Fruit fly (Drosophila melanogaster) whole organism, adult: Measurements from ENCODE around the gene stas.

Experiments used
- CG11617 ChIP-seq: fragments of 200-800 bp; sonication (Bioruptor generic); optimal IDR thresholded peaks from 2 replicates; lab custom pipeline; 2017; ENCODE audit warnings: mild to moderate bottlenecking, missing biosample characterization, missing genetic modification reagents, missing genetic modification characterization
- CG12768 ChIP-seq: fragments of 200-800 bp; sonication (Bioruptor generic); optimal IDR thresholded peaks from 2 replicates; lab custom pipeline; 2017; ENCODE audit warnings: missing biosample characterization, missing genetic modification characterization, mild to moderate bottlenecking, moderate library complexity, missing genetic modification reagents
- CG14711 ChIP-seq: fragments of 200-800 bp; sonication (Bioruptor generic); optimal IDR thresholded peaks from 2 replicates; lab custom pipeline; 2018; ENCODE audit warnings: missing biosample characterization, mild to moderate bottlenecking, missing genetic modification characterization, moderate library complexity
- CG1620 ChIP-seq: fragments of 200-800 bp; sonication (Bioruptor generic); optimal IDR thresholded peaks from 2 replicates; lab custom pipeline; 2016; ENCODE audit warnings: missing biosample characterization, missing genetic modification characterization
- CG33017 ChIP-seq: fragments of 200-800 bp; sonication (Bioruptor generic); optimal IDR thresholded peaks from 2 replicates; lab custom pipeline; 2018; ENCODE audit warnings: missing biosample characterization, mild to moderate bottlenecking, missing genetic modification characterization, moderate library complexity
- CG5204 ChIP-seq: fragments of 200-800 bp; sonication (Bioruptor generic); optimal IDR thresholded peaks from 2 replicates; lab custom pipeline; 2016; ENCODE audit warnings: missing biosample characterization, missing genetic modification characterization
- CG7045 ChIP-seq: fragments of 200-800 bp; sonication (Bioruptor generic); optimal IDR thresholded peaks from 2 replicates; lab custom pipeline; 2017; ENCODE audit warnings: missing biosample characterization, mild to moderate bottlenecking, missing genetic modification characterization
- CG7101 ChIP-seq: fragments of 200-800 bp; sonication (Bioruptor generic); optimal IDR thresholded peaks from 2 replicates; lab custom pipeline; 2018; ENCODE audit warnings: missing biosample characterization, mild to moderate bottlenecking, missing genetic modification characterization, moderate library complexity
- Clk ChIP-seq: fragments of 200-800 bp; sonication (Bioruptor generic); optimal IDR thresholded peaks from 2 replicates; lab custom pipeline; 2017; ENCODE audit warnings: missing biosample characterization, missing genetic modification characterization
- Crg-1 ChIP-seq: fragments of 200-800 bp; sonication (Bioruptor generic); optimal IDR thresholded peaks from 2 replicates; lab custom pipeline; 2016; ENCODE audit warnings: missing biosample characterization, missing genetic modification characterization
- Hr96 ChIP-seq: fragments of 200-800 bp; sonication (Bioruptor generic); optimal IDR thresholded peaks from 2 replicates; lab custom pipeline; 2016; ENCODE audit warnings: missing biosample characterization, missing genetic modification characterization
- Mnt ChIP-seq: fragments of 200-800 bp; sonication (Bioruptor generic); optimal IDR thresholded peaks from 2 replicates; lab custom pipeline; 2016; ENCODE audit warnings: missing biosample characterization, mild to moderate bottlenecking, missing genetic modification characterization
- bab1 ChIP-seq: fragments of 200-800 bp; sonication (Bioruptor generic); optimal IDR thresholded peaks from 3 replicates; lab custom pipeline; 2019; ENCODE audit warnings: missing biosample characterization, mild to moderate bottlenecking, missing genetic modification characterization, moderate library complexity
- cic ChIP-seq: fragments of 200-800 bp; sonication (Bioruptor generic); optimal IDR thresholded peaks from 2 replicates; lab custom pipeline; 2017; ENCODE audit warnings: missing biosample characterization, mild to moderate bottlenecking, missing genetic modification characterization, moderate library complexity
- cnc ChIP-seq, 2 experiments: fragments of >200 bp; optimal IDR thresholded peaks; 2 replicates each; lab custom pipeline; 2017
- kay ChIP-seq: fragments of 200-800 bp; sonication (Bioruptor generic); peaks from one replicate; lab custom pipeline; 2016; ENCODE audit warnings: missing biosample characterization, missing genetic modification characterization, borderline replicate concordance
- ovo ChIP-seq: fragments of 200-800 bp; sonication (Bioruptor generic); optimal IDR thresholded peaks from 2 replicates; lab custom pipeline; 2016; ENCODE audit warnings: missing biosample characterization, missing genetic modification characterization
- pad ChIP-seq: fragments of 200-800 bp; sonication (Bioruptor generic); optimal IDR thresholded peaks from 3 replicates; lab custom pipeline; 2017; ENCODE audit warnings: missing biosample characterization, missing genetic modification characterization, mild to moderate bottlenecking, moderate library complexity, missing genetic modification reagents
- tj ChIP-seq: fragments of 200-800 bp; sonication (Bioruptor generic); optimal IDR thresholded peaks from 3 replicates; lab custom pipeline; 2017; ENCODE audit warnings: missing biosample characterization, mild to moderate bottlenecking, missing genetic modification characterization, moderate library complexity
- toe ChIP-seq: fragments of 200-800 bp; sonication (Bioruptor generic); optimal IDR thresholded peaks from 2 replicates; lab custom pipeline; 2016; ENCODE audit warnings: missing biosample characterization, missing genetic modification characterization

The stas gene

dm6 chrX:17627090-17627992, at the start of gene stas:
stas (minus strand) TSS chrX:17627895.
- TF ChIP-seq Clk (GFP tag; lab: Kevin White, UChicago) (no peak), Hr96 (GFP tag; lab: Kevin White, UChicago) (no peak), cnc (optimal IDR thresholded peaks at IDR 0.05; lab: Kevin White, UChicago) (no peak), CG7101 (tag; lab: Kevin White, UChicago) (peak; percentile 33), CG12768 (peak; percentile 7), Crg-1 (GFP tag; lab: Kevin White, UChicago) (peak; percentile 31), Mnt (GFP tag; lab: Kevin White, UChicago) (peak; percentile 81), CG14711 (tag; lab: Kevin White, UChicago) (no peak), CG33017 (peak; percentile 21), pad (GFP tag; lab: Kevin White, UChicago) (no peak), ovo (peak; percentile 48), toe (GFP tag; lab: Kevin White, UChicago) (no peak), CG11617 (no peak), CG5204 (GFP tag; lab: Kevin White, UChicago) (no peak), CG1620 (GFP tag; lab: Kevin White, UChicago) (peak; percentile 46), cic (GFP tag; lab: Kevin White, UChicago) (no peak), CG7045 (no peak), bab1 (GFP tag; lab: Kevin White, UChicago) (peak; percentile 67), tj (GFP tag; lab: Kevin White, UChicago) (peak; percentile 79), kay (GFP tag; lab: Kevin White, UChicago) (no peak)

dm6 chrX:17671788-17672187, 44.1 kb upstream of the stas start, which contains the start of gene CG12990:
CG12990 (minus strand) TSS chrX:17671888.
- no peak for TF ChIP-seq Mnt (GFP tag; lab: Kevin White, UChicago)
- no peak for TF ChIP-seq bab1 (GFP tag; lab: Kevin White, UChicago)
- no peak for TF ChIP-seq CG5204 (GFP tag; lab: Kevin White, UChicago)
- TF ChIP-seq cic (GFP tag; lab: Kevin White, UChicago), result no peak
- no peak for TF ChIP-seq kay (GFP tag; lab: Kevin White, UChicago)
- TF ChIP-seq ovo, result no peak
- TF ChIP-seq pad (GFP tag; lab: Kevin White, UChicago), result no peak
- no peak for TF ChIP-seq Hr96 (GFP tag; lab: Kevin White, UChicago)
- no peak for TF ChIP-seq CG7045
- TF ChIP-seq toe (GFP tag; lab: Kevin White, UChicago), result no peak
- no peak for TF ChIP-seq Clk (GFP tag; lab: Kevin White, UChicago)
- TF ChIP-seq CG11617, result no peak
- no peak for TF ChIP-seq CG1620 (GFP tag; lab: Kevin White, UChicago)
- no peak for TF ChIP-seq CG14711 (tag; lab: Kevin White, UChicago)
- no peak for TF ChIP-seq Crg-1 (GFP tag; lab: Kevin White, UChicago)
- no peak for TF ChIP-seq tj (GFP tag; lab: Kevin White, UChicago)
- no peak for TF ChIP-seq CG33017
- TF ChIP-seq CG12768, result no peak
- no peak for TF ChIP-seq CG7101 (tag; lab: Kevin White, UChicago)

DNA sequence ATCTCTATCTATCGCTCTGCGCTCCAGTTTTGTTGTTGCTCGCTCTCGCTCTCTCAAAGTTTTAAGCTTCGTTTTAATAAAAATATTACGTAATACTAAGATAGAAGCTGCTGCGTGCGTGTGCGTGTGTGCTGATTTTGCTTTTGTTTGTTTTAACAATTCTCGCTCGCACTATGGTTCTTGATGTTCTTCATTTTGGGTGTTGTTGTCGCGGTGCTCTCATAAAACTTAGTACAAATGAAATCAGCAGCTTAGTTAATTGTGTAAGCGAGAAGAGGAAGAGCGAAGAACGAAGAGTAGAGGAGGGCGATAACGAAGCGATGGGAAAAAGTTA, 31.4 kb upstream of the stas start:
- TF ChIP-seq CG11617 (no peak), CG7101 (tag; lab: Kevin White, UChicago) (no peak), tj (GFP tag; lab: Kevin White, UChicago) (no peak), pad (GFP tag; lab: Kevin White, UChicago) (no peak), CG7045 (no peak), CG33017 (no peak), CG1620 (GFP tag; lab: Kevin White, UChicago) (no peak), CG12768 (no peak), ovo (no peak), kay (GFP tag; lab: Kevin White, UChicago) (no peak), cnc (optimal IDR thresholded peaks at IDR 0.05; lab: Kevin White, UChicago) (no peak), CG5204 (GFP tag; lab: Kevin White, UChicago) (no peak), Clk (GFP tag; lab: Kevin White, UChicago) (no peak), CG14711 (tag; lab: Kevin White, UChicago) (no peak), toe (GFP tag; lab: Kevin White, UChicago) (no peak), Hr96 (GFP tag; lab: Kevin White, UChicago) (no peak), Mnt (GFP tag; lab: Kevin White, UChicago) (no peak), bab1 (GFP tag; lab: Kevin White, UChicago) (no peak), Crg-1 (GFP tag; lab: Kevin White, UChicago) (no peak)

dm6 chrX:17658207-17659118, 30.8 kb upstream of the stas start:
- TF ChIP-seq CG33017 (no peak), CG7101 (tag; lab: Kevin White, UChicago) (no peak), CG1620 (GFP tag; lab: Kevin White, UChicago) (no peak), CG7045 (no peak), pad (GFP tag; lab: Kevin White, UChicago) (no peak), cnc (optimal IDR thresholded peaks at IDR 0.05; lab: Kevin White, UChicago) (no peak), CG5204 (GFP tag; lab: Kevin White, UChicago) (no peak), CG11617 (no peak), cic (GFP tag; lab: Kevin White, UChicago) (no peak), Mnt (GFP tag; lab: Kevin White, UChicago) (no peak), kay (GFP tag; lab: Kevin White, UChicago) (no peak), bab1 (GFP tag; lab: Kevin White, UChicago) (no peak), tj (GFP tag; lab: Kevin White, UChicago) (no peak), toe (GFP tag; lab: Kevin White, UChicago) (no peak), Hr96 (GFP tag; lab: Kevin White, UChicago) (no peak), CG12768 (no peak), Clk (GFP tag; lab: Kevin White, UChicago) (no peak), ovo (no peak)
